Fruit fly (Drosophila melanogaster) whole organism, embryonic: Measurements from ENCODE around the gene CG8541.

ENCODE experiments used
- Adf1 ChIP-seq: fragments of 200-800 bp; sonication (Bioruptor generic); IDR thresholded peaks from 2 replicates; pipeline ENCODE4 v1.3.6; 2022; ENCODE audit warnings: missing biosample characterization, missing genetic modification characterization
- Awh ChIP-seq: fragments of 200-800 bp; sonication (Bioruptor generic); IDR thresholded peaks from 2 replicates; pipeline ENCODE4, ENCODE4 v1.3.6; 2022; ENCODE audit warnings: missing biosample characterization, missing genetic modification characterization
- CG10543 ChIP-seq: fragments of 200-800 bp; sonication (Bioruptor generic); optimal IDR thresholded peaks from 3 replicates; lab custom pipeline; 2017; ENCODE audit warnings: missing biosample characterization, mild to moderate bottlenecking, missing genetic modification characterization, moderate library complexity
- CG11696 ChIP-seq: fragments of 200-800 bp; sonication (Bioruptor generic); IDR thresholded peaks from 2 replicates; pipeline ENCODE4 v1.3.6; 2022; ENCODE audit warnings: missing biosample characterization, missing genetic modification characterization
- CG12391 ChIP-seq: fragments of 200-800 bp; sonication (Bioruptor generic); optimal IDR thresholded peaks from 3 replicates; lab custom pipeline; 2018; ENCODE audit warnings: missing biosample characterization, mild to moderate bottlenecking, missing genetic modification characterization, moderate library complexity
- CG12659 ChIP-seq: fragments of 200-800 bp; sonication (Bioruptor generic); optimal IDR thresholded peaks from 3 replicates; lab custom pipeline; 2017; ENCODE audit warnings: mild to moderate bottlenecking, missing biosample characterization, missing genetic modification reagents, missing genetic modification characterization
- CG12744 ChIP-seq: fragments of 200-800 bp; sonication (Bioruptor generic); optimal IDR thresholded peaks from 2 replicates; lab custom pipeline; 2016; ENCODE audit warnings: missing biosample characterization, missing genetic modification characterization
- CG13287 ChIP-seq: fragments of 200-800 bp; sonication (Bioruptor generic); IDR thresholded peaks from 2 replicates; pipeline ENCODE4 v1.3.6; 2022; ENCODE audit warnings: missing biosample characterization, missing genetic modification characterization; ENCODE audit not compliant: partially characterized antibody
- CG15011 ChIP-seq: fragments of 200-800 bp; sonication (Bioruptor generic); optimal IDR thresholded peaks from 3 replicates; lab custom pipeline; 2018; ENCODE audit warnings: missing biosample characterization, mild to moderate bottlenecking, missing genetic modification characterization
- CG15479 ChIP-seq: fragments of 200-800 bp; sonication (Bioruptor generic); optimal IDR thresholded peaks from 3 replicates; lab custom pipeline; 2019; ENCODE audit warnings: missing biosample characterization, mild to moderate bottlenecking, missing genetic modification characterization, moderate library complexity
- CG15601 ChIP-seq: fragments of 200-800 bp; sonication (Bioruptor generic); optimal IDR thresholded peaks from 3 replicates; lab custom pipeline; 2019; ENCODE audit warnings: missing biosample characterization, mild to moderate bottlenecking, missing genetic modification characterization, moderate library complexity
- CG18619 ChIP-seq: fragments of 200-800 bp; sonication (Bioruptor generic); optimal IDR thresholded peaks from 3 replicates; lab custom pipeline; 2017; ENCODE audit warnings: missing biosample characterization, mild to moderate bottlenecking, missing genetic modification characterization
- CG2712 ChIP-seq: fragments of 200-800 bp; optimal IDR thresholded peaks from 3 replicates; lab custom pipeline; 2019; ENCODE audit warnings: missing biosample characterization, mild to moderate bottlenecking, missing genetic modification characterization, moderate library complexity
- CG3065 ChIP-seq: fragments of 200-800 bp; sonication (Bioruptor generic); optimal IDR thresholded peaks from 2 replicates; lab custom pipeline; 2016; ENCODE audit warnings: missing biosample characterization, missing genetic modification characterization
- CG31365 ChIP-seq: fragments of 200-800 bp; sonication (Bioruptor generic); optimal IDR thresholded peaks from 2 replicates; lab custom pipeline; 2018; ENCODE audit warnings: missing biosample characterization, mild to moderate bottlenecking, missing genetic modification characterization
- CG32772 ChIP-seq: fragments of 200-800 bp; sonication (Bioruptor generic); IDR thresholded peaks from 2 replicates; pipeline ENCODE4 v1.3.6; 2022; ENCODE audit warnings: missing biosample characterization, missing genetic modification characterization
- CG34224 ChIP-seq: fragments of 200-800 bp; sonication (Bioruptor generic); IDR thresholded peaks from 3 replicates; pipeline ENCODE4 v1.3.6; 2022; ENCODE audit warnings: missing biosample characterization, missing genetic modification characterization; ENCODE audit not compliant: partially characterized antibody
- CG4282 ChIP-seq: fragments of 200-800 bp; sonication (Bioruptor generic); optimal IDR thresholded peaks from 2 replicates; lab custom pipeline; 2016; ENCODE audit warnings: missing biosample characterization, missing genetic modification characterization
- CG4730 ChIP-seq: fragments of 200-800 bp; sonication (Bioruptor generic); IDR thresholded peaks from 2 replicates; pipeline ENCODE4 v1.3.6; 2022; ENCODE audit warnings: missing biosample characterization, missing genetic modification characterization
- CG6654 ChIP-seq: fragments of 200-800 bp; sonication (Bioruptor generic); optimal IDR thresholded peaks from 2 replicates; lab custom pipeline; 2017; ENCODE audit warnings: missing biosample characterization, mild to moderate bottlenecking, missing genetic modification characterization
- CG8281 ChIP-seq: fragments of 200-800 bp; sonication (Bioruptor generic); optimal IDR thresholded peaks from 2 replicates; lab custom pipeline; 2018; ENCODE audit warnings: missing biosample characterization, mild to moderate bottlenecking, missing genetic modification characterization, moderate library complexity
- CoRest ChIP-seq: fragments of 200-800 bp; sonication (Bioruptor generic); optimal IDR thresholded peaks from 3 replicates; lab custom pipeline; 2018; ENCODE audit warnings: missing biosample characterization, mild to moderate bottlenecking, missing genetic modification characterization, moderate library complexity
- Dek ChIP-seq: fragments of 200-800 bp; sonication (Bioruptor generic); optimal IDR thresholded peaks from 3 replicates; lab custom pipeline; 2019; ENCODE audit warnings: missing biosample characterization, mild to moderate bottlenecking, missing genetic modification characterization, moderate library complexity
- E2f2 ChIP-seq: fragments of 200-800 bp; sonication (Bioruptor generic); IDR thresholded peaks from 2 replicates; pipeline ENCODE4 v1.3.6; 2022; ENCODE audit warnings: missing biosample characterization, missing genetic modification characterization
- Fer2 ChIP-seq: fragments of 200-800 bp; sonication (Bioruptor generic); optimal IDR thresholded peaks from 2 replicates; lab custom pipeline; 2018; ENCODE audit warnings: missing biosample characterization, mild to moderate bottlenecking, missing genetic modification characterization, moderate library complexity
- Hr3 ChIP-seq: fragments of 200-800 bp; sonication (Bioruptor generic); optimal IDR thresholded peaks from 3 replicates; lab custom pipeline; 2016; ENCODE audit warnings: missing biosample characterization, missing genetic modification characterization
- Ravus ChIP-seq: fragments of 200-800 bp; sonication (Bioruptor generic); IDR thresholded peaks from 2 replicates; pipeline ENCODE4 v1.3.6; 2022; ENCODE audit warnings: missing biosample characterization, missing genetic modification characterization
- Rfx ChIP-seq: fragments of 200-800 bp; sonication (Bioruptor generic); IDR thresholded peaks from 2 replicates; pipeline ENCODE4 v1.3.6; 2022; ENCODE audit warnings: missing biosample characterization, missing genetic modification characterization
- al ChIP-seq: fragments of 200-800 bp; sonication (Bioruptor generic); IDR thresholded peaks from 2 replicates; pipeline ENCODE4 v1.3.6; 2022; ENCODE audit warnings: missing biosample characterization, missing genetic modification characterization
- ase ChIP-seq: fragments of 200-800 bp; sonication (Bioruptor generic); IDR thresholded peaks from 3 replicates; pipeline ENCODE4 v1.3.6; 2022; ENCODE audit warnings: missing biosample characterization, missing genetic modification characterization
- br ChIP-seq: fragments of >200 bp; optimal IDR thresholded peaks from 2 replicates; lab custom pipeline; 2017
- cato ChIP-seq: fragments of 200-800 bp; sonication (Bioruptor generic); optimal IDR thresholded peaks from 2 replicates; lab custom pipeline; 2016; ENCODE audit warnings: missing biosample characterization, missing genetic modification characterization, borderline replicate concordance
- ci ChIP-seq: fragments of 200-800 bp; sonication (Bioruptor generic); IDR thresholded peaks from 3 replicates; pipeline ENCODE4 v1.3.6; 2022; ENCODE audit warnings: missing biosample characterization, missing genetic modification characterization
- crol ChIP-seq: fragments of 200-800 bp; sonication (Bioruptor generic); IDR thresholded peaks from 2 replicates; pipeline ENCODE4 v1.3.6; 2022; ENCODE audit warnings: missing biosample characterization, missing genetic modification characterization
- cwo ChIP-seq: fragments of 200-800 bp; sonication (Bioruptor generic); optimal IDR thresholded peaks from 3 replicates; lab custom pipeline; 2017; ENCODE audit warnings: missing biosample characterization, missing genetic modification characterization, mild to moderate bottlenecking, moderate library complexity, missing genetic modification reagents
- dati ChIP-seq: fragments of 200-800 bp; sonication (Bioruptor generic); IDR thresholded peaks from 2 replicates; pipeline ENCODE4 v1.3.6; 2022; ENCODE audit warnings: missing biosample characterization, missing genetic modification characterization
- fu2 ChIP-seq: fragments of 200-800 bp; sonication (Bioruptor generic); optimal IDR thresholded peaks from 2 replicates; lab custom pipeline; 2016; ENCODE audit warnings: missing biosample characterization, missing genetic modification characterization
- gce ChIP-seq: fragments of 200-800 bp; sonication (Bioruptor generic); IDR thresholded peaks from 3 replicates; pipeline ENCODE4 v1.3.6; 2022; ENCODE audit warnings: missing biosample characterization, missing genetic modification characterization
- grau ChIP-seq: fragments of 200-800 bp; optimal IDR thresholded peaks from 3 replicates; lab custom pipeline; 2019; ENCODE audit warnings: missing biosample characterization, mild to moderate bottlenecking, missing genetic modification characterization, moderate library complexity
- jing ChIP-seq: fragments of 200-800 bp; sonication (Bioruptor generic); optimal IDR thresholded peaks from 2 replicates; lab custom pipeline; 2018; ENCODE audit warnings: missing biosample characterization, mild to moderate bottlenecking, missing genetic modification characterization
- kah ChIP-seq: fragments of 200-800 bp; sonication (Bioruptor generic); optimal IDR thresholded peaks from 2 replicates; lab custom pipeline; 2018; ENCODE audit warnings: missing biosample characterization, mild to moderate bottlenecking, missing genetic modification characterization
- lbe ChIP-seq: fragments of 200-800 bp; sonication (Bioruptor generic); optimal IDR thresholded peaks from 2 replicates; lab custom pipeline; 2016; ENCODE audit warnings: missing biosample characterization, mild to moderate bottlenecking, missing genetic modification characterization
- lola ChIP-seq, 3 experiments: fragments of >200 bp in 2 of 3; fragments of 200-800 bp in 1 of 3; sonication (Bioruptor generic) in 1 of 3; optimal IDR thresholded peaks; 2 replicates each; lab custom pipeline; 2017 to 2019; ENCODE audit warnings: missing biosample characterization in 3 of 3, missing genetic modification characterization in 3 of 3, mild to moderate bottlenecking in 1 of 3, moderate library complexity in 1 of 3
- rib ChIP-seq: fragments of 200-800 bp; sonication (Bioruptor generic); IDR thresholded peaks from 2 replicates; pipeline ENCODE4 v1.3.6; 2022; ENCODE audit warnings: missing biosample characterization, missing genetic modification characterization
- shn ChIP-seq: fragments of 200-800 bp; sonication (Bioruptor generic); optimal IDR thresholded peaks from 3 replicates; lab custom pipeline; 2016; ENCODE audit warnings: missing biosample characterization, missing genetic modification characterization
- ssp ChIP-seq: fragments of 200-800 bp; sonication (Bioruptor generic); IDR thresholded peaks from 2 replicates; pipeline ENCODE4 v1.3.6; 2022; ENCODE audit warnings: missing biosample characterization, missing genetic modification characterization
- tx ChIP-seq: fragments of 200-800 bp; sonication (Bioruptor generic); optimal IDR thresholded peaks from 2 replicates; lab custom pipeline; 2016; ENCODE audit warnings: missing biosample characterization, missing genetic modification characterization
- zen2 ChIP-seq: fragments of 200-800 bp; sonication (Bioruptor generic); IDR thresholded peaks from 3 replicates; pipeline ENCODE4 v1.3.6; 2022; ENCODE audit warnings: missing biosample characterization, missing genetic modification characterization; ENCODE audit not compliant: partially characterized antibody
- zfh2 ChIP-seq: fragments of 200-800 bp; sonication (Bioruptor generic); optimal IDR thresholded peaks from 2 replicates; lab custom pipeline; 2016; ENCODE audit warnings: missing biosample characterization, missing genetic modification characterization

The CG8541 gene

DNA sequence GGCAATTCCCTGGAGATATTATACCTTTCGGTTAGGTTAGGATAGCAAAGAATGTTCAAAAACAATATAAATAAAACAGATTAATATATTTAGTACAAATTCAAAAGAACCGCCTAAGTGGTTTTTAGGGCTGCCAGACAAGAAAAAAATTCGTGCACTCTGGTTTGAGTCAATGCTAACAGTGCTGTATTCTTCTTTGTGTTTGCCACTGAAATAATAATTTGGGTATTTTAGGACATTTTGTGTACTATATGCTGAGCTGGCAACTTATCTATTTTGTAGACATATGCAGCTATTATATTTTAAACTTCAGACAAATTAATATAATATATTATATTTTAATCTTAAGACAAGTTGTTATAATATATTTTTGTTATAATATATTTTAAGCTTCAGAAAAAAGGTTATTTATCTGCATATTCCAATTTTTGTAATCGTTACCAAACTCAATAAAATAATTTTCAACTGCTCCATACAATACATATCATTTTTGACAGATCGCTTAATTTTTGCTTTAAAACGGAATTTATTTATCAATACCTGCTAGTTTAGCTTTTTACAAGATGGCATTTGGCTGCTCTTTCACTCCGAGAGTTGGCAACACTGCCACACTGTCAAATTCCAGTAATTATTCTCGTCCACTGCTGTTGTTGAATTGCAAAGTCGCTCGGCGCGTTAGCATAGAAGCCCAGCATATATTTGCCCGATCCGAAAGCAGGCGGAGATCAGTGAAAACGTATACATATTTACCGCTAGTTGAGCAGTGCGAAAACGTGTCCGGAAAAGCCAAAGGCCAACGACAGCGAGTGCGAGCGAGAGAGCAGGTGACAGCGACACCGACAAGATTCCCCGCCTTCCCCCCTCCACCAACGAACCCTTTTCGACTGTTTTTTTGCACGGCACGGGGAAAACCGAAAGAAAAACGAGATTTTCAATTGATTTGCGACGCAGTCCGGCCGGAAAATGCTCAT is 39.3 kb downstream of the CG8541 start, which contains the start of gene CG7546:
Gene CG7546, plus strand, starts transcription at position 573 of the 971 bp plus-strand sequence.
- TF ChIP-seq Hr3 (GFP tag; lab: Kevin White, UChicago) (peak; percentile 56), zen2 (GFP tag; lab: Robert Waterston, UW) (no peak; the same call in 2 of the 3 replicates), CG3065 (GFP tag; lab: Kevin White, UChicago) (no peak), rib (GFP tag; lab: Robert Waterston, UW) (peak; percentile 63), jing (GFP tag; lab: Kevin White, UChicago) (no peak), crol (peak; percentile 99), lbe (GFP tag; lab: Kevin White, UChicago) (no peak), CG15011 (GFP tag; lab: Kevin White, UChicago) (no peak), gce (no peak), CG6654 (GFP tag; lab: Kevin White, UChicago) (no peak), CoRest (tag; lab: Kevin White, UChicago) (peak; percentile 72), CG12391 (tag; lab: Kevin White, UChicago) (peak; percentile 76), CG8281 (tag; lab: Kevin White, UChicago) (no peak), grau (tag; lab: Kevin White, UChicago) (peak; percentile 63), shn (GFP tag; lab: Kevin White, UChicago) (no peak), br (no peak), CG18619 (GFP tag; lab: Kevin White, UChicago) (peak; percentile 34), CG32772 (no peak), cwo (no peak), CG4730 (GFP tag; lab: Robert Waterston, UW) (no peak), CG12659 (GFP tag; lab: Kevin White, UChicago) (peak; percentile 69), dati (GFP tag; lab: Robert Waterston, UW) (no peak), CG15601 (tag; lab: Kevin White, UChicago) (peak; percentile 12), CG13287 (GFP tag; lab: Robert Waterston, UW) (peak; percentile 27; the same call in 1 of the 2 replicates), ci (GFP tag; lab: Robert Waterston, UW) (0 out of 3 replicates have a peak, but pooled peaks have one; percentile 21), CG4282 (GFP tag; lab: Kevin White, UChicago) (no peak), Awh (GFP tag; lab: Robert Waterston, UW) (no peak), CG15479 (GFP tag; lab: Kevin White, UChicago) (no peak), al (GFP tag; lab: Robert Waterston, UW) (peak; percentile 51), Adf1 (GFP tag; lab: Robert Waterston, UW) (no peak), CG34224 (GFP tag; lab: Robert Waterston, UW) (no peak), E2f2 (peak; percentile 92), ase (GFP tag; lab: Robert Waterston, UW) (no peak), Dek (tag; lab: Kevin White, UChicago) (peak; percentile 16), CG31365 (tag; lab: Kevin White, UChicago) (no peak), Fer2 (tag; lab: Kevin White, UChicago) (no peak), CG10543 (GFP tag; lab: Kevin White, UChicago) (peak; percentile 22), fu2 (no peak), lola (GFP tag; optimal IDR thresholded peaks at IDR 0.05; lab: Kevin White, UChicago) (peak in 1 of 3 experiments; percentile 65), Ravus (no peak), CG2712 (tag; lab: Kevin White, UChicago) (peak; percentile 33), cato (GFP tag; lab: Kevin White, UChicago) (no peak), kah (GFP tag; lab: Kevin White, UChicago) (no peak), tx (GFP tag; lab: Kevin White, UChicago) (no peak), zfh2 (GFP tag; lab: Kevin White, UChicago) (peak; percentile 40), CG11696 (GFP tag; lab: Robert Waterston, UW) (no peak), ssp (GFP tag; lab: Robert Waterston, UW) (no peak), Rfx (GFP tag; lab: Robert Waterston, UW) (peak; percentile 49), CG12744 (GFP tag; lab: Kevin White, UChicago) (no peak)
